Fruit fly (Drosophila melanogaster): ENCODE results near the gene CG31441.
A peak's percentile ranks its signal among the peaks of the same experiment; 100 is the strongest.

Gene CG31441

dm6 chr3R:11211291-11212061, 24.6 kb upstream of the CG31441 start (continued):
- TF ChIP-seq Tbp (GFP tag; optimal IDR thresholded peaks at IDR 0.05), result no peak
- TF ChIP-seq fd3F (GFP tag; optimal IDR thresholded peaks at IDR 0.05), result peak; percentile 57
- TF ChIP-seq CG17186 (GFP tag; optimal IDR thresholded peaks at IDR 0.05), result no peak
- peak; percentile 75 for TF ChIP-seq az2 (GFP tag; optimal IDR thresholded peaks at IDR 0.05)
- TF ChIP-seq Hand (GFP tag; optimal IDR thresholded peaks at IDR 0.05), result no peak
- TF ChIP-seq CG5245 (GFP tag; optimal IDR thresholded peaks at IDR 0.05), result peak; percentile 45
- TF ChIP-seq CG18476 (GFP tag; optimal IDR thresholded peaks at IDR 0.05), result peak; percentile 71
- no peak for TF ChIP-seq fru (optimal IDR thresholded peaks at IDR 0.05)
- peak; percentile 23 for TF ChIP-seq CG1602 (GFP tag; optimal IDR thresholded peaks at IDR 0.05)
- peak; percentile 27 for TF ChIP-seq CG33557 (GFP tag; optimal IDR thresholded peaks at IDR 0.05)
- peak; percentile 18 for TF ChIP-seq CG15696 (tag; optimal IDR thresholded peaks at IDR 0.05)
- peak; percentile 44 for TF ChIP-seq CG18764 (GFP tag; optimal IDR thresholded peaks at IDR 0.05)
- TF ChIP-seq Oaz (GFP tag; IDR thresholded peaks at IDR 0.05), result peak; percentile 45
- TF ChIP-seq Ravus (GFP tag; IDR thresholded peaks at IDR 0.05), result peak; percentile 33
- 0 out of 4 replicates have a peak, but pooled peaks have one; percentile 20 for TF ChIP-seq Dll (GFP tag; IDR thresholded peaks at IDR 0.05; ENCODE audit: partially characterized antibody)
- TF ChIP-seq CG13775 (GFP tag; optimal IDR thresholded peaks at IDR 0.05), result peak; percentile 53
- TF ChIP-seq CG7357 (GFP tag; IDR thresholded peaks at IDR 0.05), result peak; percentile 51; the same call in 1 of the 3 replicates
- TF ChIP-seq pb (GFP tag; optimal IDR thresholded peaks at IDR 0.05), result peak; percentile 34
- no peak for TF ChIP-seq trh (GFP tag; optimal IDR thresholded peaks at IDR 0.05)
- TF ChIP-seq Aef1 (GFP tag; IDR thresholded peaks at IDR 0.05), result peak; percentile 66; the same call in 2 of the 3 replicates
- TF ChIP-seq CG2678 (tag; optimal IDR thresholded peaks at IDR 0.05), result peak; percentile 76
- peak; percentile 95 for TF ChIP-seq Med (GFP tag)
- peak; percentile 75 for TF ChIP-seq CG7839 (tag; optimal IDR thresholded peaks at IDR 0.05)
- TF ChIP-seq jing (GFP tag; optimal IDR thresholded peaks at IDR 0.05), result no peak
- TF ChIP-seq cad (GFP tag; optimal IDR thresholded peaks at IDR 0.05), result no peak
- peak; percentile 52 for TF ChIP-seq esg (GFP tag; conservative IDR thresholded peaks at IDR 0.05)
- peak; percentile 81 for TF ChIP-seq Ptx1 (GFP tag; IDR thresholded peaks at IDR 0.05)
- TF ChIP-seq Poxn (GFP tag; IDR thresholded peaks at IDR 0.05), result no peak
- no peak for TF ChIP-seq zf30C (GFP tag; optimal IDR thresholded peaks at IDR 0.05)
- peak; percentile 79 for TF ChIP-seq tgo (GFP tag; IDR thresholded peaks at IDR 0.05)
- TF ChIP-seq Side (GFP tag; optimal IDR thresholded peaks at IDR 0.05), result peak; percentile 53
- no peak for TF ChIP-seq ab (GFP tag; optimal IDR thresholded peaks at IDR 0.05)
- peak; percentile 99 for TF ChIP-seq bigmax (GFP tag; optimal IDR thresholded peaks at IDR 0.05)
- peak; percentile 77 for TF ChIP-seq Hr3 (GFP tag; optimal IDR thresholded peaks at IDR 0.05)
- TF ChIP-seq CG6813 (GFP tag; optimal IDR thresholded peaks at IDR 0.05), result no peak
- TF ChIP-seq CG17612 (GFP tag; IDR thresholded peaks at IDR 0.05), result peak; percentile 76
- peak; percentile 29 for TF ChIP-seq eyg (GFP tag; optimal IDR thresholded peaks at IDR 0.05)
- peak; percentile 82 for TF ChIP-seq Xbp1 (GFP tag; optimal IDR thresholded peaks at IDR 0.05)
- TF ChIP-seq Sox102F (GFP tag; optimal IDR thresholded peaks at IDR 0.05), result peak; percentile 75
- peak; percentile 80 for TF ChIP-seq lab (GFP tag; optimal IDR thresholded peaks at IDR 0.05)
- TF ChIP-seq odd (GFP tag; optimal IDR thresholded peaks at IDR 0.05), result no peak
- peak; percentile 39 for TF ChIP-seq trem (tag; optimal IDR thresholded peaks at IDR 0.05)
- TF ChIP-seq CG12659 (GFP tag; optimal IDR thresholded peaks at IDR 0.05), result peak; percentile 76
- TF ChIP-seq CG7745 (tag; optimal IDR thresholded peaks at IDR 0.05), result no peak
- TF ChIP-seq CG11085 (GFP tag; IDR thresholded peaks at IDR 0.05), result peak; percentile 64
- TF ChIP-seq CG2712 (tag; optimal IDR thresholded peaks at IDR 0.05), result peak; percentile 72
- peak; percentile 40 for TF ChIP-seq psq (GFP tag; optimal IDR thresholded peaks at IDR 0.05)
- peak; percentile 62 for TF ChIP-seq Ssrp (tag; optimal IDR thresholded peaks at IDR 0.05)
- peak; percentile 57 for TF ChIP-seq D19B (GFP tag; optimal IDR thresholded peaks at IDR 0.05)
- TF ChIP-seq vnd (GFP tag; IDR thresholded peaks at IDR 0.05; ENCODE audit: partially characterized antibody), result no peak

Measured in whole organism, embryonic.